Worm (Caenorhabditis elegans) whole organism, midembryonic: ENCODE measurements around the gene D2096.7.
"Not testable (repeated sequence)": the region's sequence is repeated elsewhere in the genome, so short reads cannot be mapped to it uniquely, and the experiment has no call there.

Experiments
- T22C8.4 ChIP-seq: fragments of 200-800 bp; sonication (Bioruptor generic); IDR thresholded peaks from 2 replicates; pipeline ENCODE4 v1.3.6; 2022; ENCODE audit warnings: missing genetic modification characterization, missing compliant biosample characterization
- cog-1 ChIP-seq: sonication (generic microtip); optimal IDR thresholded peaks from 2 replicates; lab custom pipeline; 2016; ENCODE audit warnings: missing genetic modification characterization, missing compliant biosample characterization
- flt-1 ChIP-seq: fragments of 200-800 bp; sonication (Bioruptor generic); IDR thresholded peaks from 2 replicates; pipeline ENCODE4 v1.3.6; 2022; ENCODE audit warnings: missing genetic modification characterization, missing compliant biosample characterization
- ref-1 ChIP-seq: fragments of 200-800 bp; sonication (Bioruptor generic); conservative IDR thresholded peaks from 2 replicates; pipeline ENCODE4 v1.3.6; 2022; ENCODE audit warnings: missing genetic modification reagents, missing genetic modification characterization, missing compliant biosample characterization
- tab-1 ChIP-seq: fragments of 200-800 bp; sonication (Bioruptor generic); IDR thresholded peaks from 2 replicates; pipeline ENCODE4 v1.3.6; 2022; ENCODE audit warnings: missing genetic modification characterization, missing compliant biosample characterization

- not testable (repeated sequence) for TF ChIP-seq T22C8.4 (GFP tag; lab: Robert Waterston, UW); ref-1; flt-1; tab-1 (GFP tag; lab: Robert Waterston, UW); cog-1 (tag; lab: Kevin White, UChicago)
Measured at ce11 chrIV:8389139-8389538, 11.7 kb upstream of the D2096.7 start, which contains the start of gene D2096.10.
